Worm (Caenorhabditis elegans) whole organism, L3 larva: ENCODE results near the gene C25H3.7.
"Not testable (repeated sequence)": the region's sequence is repeated elsewhere in the genome, so short reads cannot be mapped to it uniquely, and the experiment has no call there.

Source experiments
- R02D3.7 ChIP-seq: fragments of 150-350 bp; optimal IDR thresholded peaks from 2 replicates; lab custom pipeline; 2014; ENCODE audit warnings: missing biosample characterization, missing genetic modification characterization
- aly-2 ChIP-seq: fragments of 150-350 bp; optimal IDR thresholded peaks from 2 replicates; lab custom pipeline; 2014; ENCODE audit warnings: missing biosample characterization, missing genetic modification characterization
- ceh-16 ChIP-seq: sonication (generic microtip); optimal IDR thresholded peaks from 2 replicates; lab custom pipeline; 2017; ENCODE audit warnings: missing biosample characterization, missing genetic modification characterization
- ceh-28 ChIP-seq: fragments of 150-350 bp; optimal IDR thresholded peaks from 2 replicates; lab custom pipeline; 2014; ENCODE audit warnings: missing biosample characterization, missing genetic modification reagents, missing genetic modification characterization
- ceh-82 ChIP-seq: fragments of 150-350 bp; optimal IDR thresholded peaks from 2 replicates; lab custom pipeline; 2014; ENCODE audit warnings: missing biosample characterization, missing genetic modification characterization
- ceh-9 ChIP-seq: sonication (generic microtip); optimal IDR thresholded peaks from 2 replicates; lab custom pipeline; 2018; ENCODE audit warnings: missing biosample characterization, missing genetic modification characterization
- egl-27 ChIP-seq: sonication (generic microtip); optimal IDR thresholded peaks from 4 replicates; lab custom pipeline; 2017; ENCODE audit warnings: missing biosample characterization, missing genetic modification reagents, missing genetic modification characterization
- elt-2 ChIP-seq: sonication (generic microtip); optimal IDR thresholded peaks from 2 replicates; lab custom pipeline; 2016; ENCODE audit warnings: missing genetic modification reagents, mild to moderate bottlenecking, missing genetic modification characterization, missing compliant biosample characterization
- elt-3 ChIP-seq, 3 experiments: fragments of 150-350 bp in 1 of 3; sonication (generic microtip) in 2 of 3; optimal IDR thresholded peaks; 2 replicates in 2 of 3; 4 replicates in 1 of 3; lab custom pipeline; 2014 to 2017; ENCODE audit warnings: missing biosample characterization in 3 of 3, missing genetic modification characterization in 3 of 3
- fkh-2 ChIP-seq: fragments of 150-350 bp; optimal IDR thresholded peaks from 2 replicates; lab custom pipeline; 2014; ENCODE audit warnings: missing biosample characterization, missing genetic modification reagents, missing genetic modification characterization
- hmg-11 ChIP-seq: sonication (generic microtip); optimal IDR thresholded peaks from 2 replicates; lab custom pipeline; 2016; ENCODE audit warnings: missing genetic modification characterization, missing compliant biosample characterization
- mdl-1 ChIP-seq: fragments of 150-350 bp; optimal IDR thresholded peaks from 2 replicates; lab custom pipeline; 2014; ENCODE audit warnings: missing biosample characterization, missing genetic modification characterization
- nfya-1 ChIP-seq: sonication (generic microtip); optimal IDR thresholded peaks from 2 replicates; lab custom pipeline; 2017; ENCODE audit warnings: missing genetic modification characterization, mild to moderate bottlenecking, missing compliant biosample characterization, antibody characterized with exemption, moderate library complexity; ENCODE audit not compliant: insufficient read depth
- nhr-11 ChIP-seq: fragments of 150-350 bp; optimal IDR thresholded peaks from 2 replicates; lab custom pipeline; 2014; ENCODE audit warnings: missing biosample characterization, missing genetic modification characterization
- nhr-12 ChIP-seq: fragments of 150-350 bp; optimal IDR thresholded peaks from 2 replicates; lab custom pipeline; 2014; ENCODE audit warnings: missing biosample characterization, missing genetic modification characterization
- nhr-23 ChIP-seq: fragments of 150-350 bp; optimal IDR thresholded peaks from 2 replicates; lab custom pipeline; 2014; ENCODE audit warnings: missing biosample characterization, missing genetic modification reagents, missing genetic modification characterization
- nhr-43 ChIP-seq: sonication (generic microtip); optimal IDR thresholded peaks from 2 replicates; lab custom pipeline; 2016; ENCODE audit warnings: mild to moderate bottlenecking, missing genetic modification characterization, missing compliant biosample characterization; ENCODE audit not compliant: poor library complexity, severe bottlenecking
- nhr-76 ChIP-seq: fragments of 150-350 bp; sonication (generic microtip); optimal IDR thresholded peaks from 5 replicates; lab custom pipeline; 2014; ENCODE audit warnings: missing biosample characterization, missing genetic modification characterization
- pha-4 ChIP-seq: fragments of 150-350 bp; optimal IDR thresholded peaks from 2 replicates; lab custom pipeline; 2014; ENCODE audit warnings: missing biosample characterization, missing genetic modification reagents, missing genetic modification characterization
- pqm-1 ChIP-seq: fragments of 150-350 bp; optimal IDR thresholded peaks from 2 replicates; lab custom pipeline; 2017; ENCODE audit warnings: missing biosample characterization, missing genetic modification characterization, inconsistent platforms
- sea-2 ChIP-seq: fragments of 150-350 bp; sonication (generic microtip); optimal IDR thresholded peaks from 4 replicates; lab custom pipeline; 2014; ENCODE audit warnings: missing biosample characterization, missing genetic modification reagents, missing genetic modification characterization
- snpc-4 ChIP-seq: fragments of 150-350 bp; optimal IDR thresholded peaks from 2 replicates; lab custom pipeline; 2014; ENCODE audit warnings: missing biosample characterization, missing genetic modification characterization
- zag-1 ChIP-seq: fragments of 150-350 bp; optimal IDR thresholded peaks from 2 replicates; lab custom pipeline; 2014; ENCODE audit warnings: missing biosample characterization, missing genetic modification characterization
- ztf-11 ChIP-seq: fragments of 150-350 bp; optimal IDR thresholded peaks from 2 replicates; lab custom pipeline; 2014; ENCODE audit warnings: missing biosample characterization, missing genetic modification characterization
- ztf-4 ChIP-seq: fragments of 150-350 bp; optimal IDR thresholded peaks from 2 replicates; lab custom pipeline; 2014; ENCODE audit warnings: missing biosample characterization, missing genetic modification characterization

Gene C25H3.7

DNA sequence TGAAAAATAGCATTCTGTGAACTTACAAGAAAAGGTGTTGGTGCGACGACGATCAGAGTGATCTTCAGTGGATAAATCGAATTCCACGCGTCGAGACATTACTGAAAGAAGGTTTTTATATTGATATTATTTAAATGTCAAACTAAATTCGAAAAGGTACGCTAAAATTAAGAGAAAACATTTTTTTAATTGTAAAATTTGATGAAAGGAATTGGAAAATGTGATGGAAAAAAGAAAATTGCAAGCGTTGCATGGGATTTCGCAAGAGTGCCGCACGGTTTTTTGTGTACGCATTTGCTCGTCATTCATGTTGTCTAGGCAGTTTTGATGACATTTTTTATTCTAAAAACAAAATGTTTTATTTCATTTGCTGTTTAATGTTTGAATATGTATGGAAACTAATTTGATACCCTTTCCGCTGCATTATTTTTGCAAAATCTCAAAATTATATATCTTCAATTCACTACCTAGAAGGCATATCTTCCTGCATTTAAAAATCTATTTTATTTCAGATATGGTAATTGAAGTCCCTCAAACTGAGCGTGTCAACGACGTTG lies 46.3 kb downstream of the C25H3.7 start, which contains the start of the genes eif-3.L and npl-4.2:
Gene eif-3.L (minus strand): TSS at position 101 of the 557 bp plus-strand sequence.
Gene npl-4.2 (plus strand): TSS at position 507 of the 557 bp plus-strand sequence.
- not testable (repeated sequence) for TF ChIP-seq nhr-11, egl-27, zag-1 (tag; lab: Kevin White, UChicago)

DNA sequence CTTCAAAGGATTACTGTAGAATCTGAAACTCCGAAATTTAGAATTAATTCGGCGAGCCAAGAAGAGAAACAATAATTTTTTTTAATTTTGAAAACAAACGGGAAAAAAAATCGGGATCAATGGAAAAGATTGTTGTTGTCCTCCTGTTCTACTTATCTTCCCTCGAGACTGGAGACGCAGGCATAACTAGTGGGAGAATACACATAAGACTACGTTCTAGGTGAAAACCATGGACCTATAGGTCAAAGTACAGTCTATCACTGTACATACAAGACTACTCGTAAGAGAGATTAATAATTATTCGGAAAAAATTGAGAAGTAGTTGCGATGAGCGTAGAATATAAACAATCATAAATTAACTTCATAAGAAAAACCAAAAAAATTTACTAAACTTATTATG lies 49.4 kb downstream of the C25H3.7 start, which contains the start of gene dhs-6:
Gene dhs-6 (minus strand): TSS at position 22 of the 400 bp plus-strand sequence.
- TF ChIP-seq nfya-1 (tag; lab: Kevin White, UChicago) (peak; percentile 9), elt-3 (tag; optimal IDR thresholded peaks at IDR 0.05; lab: Kevin White, UChicago) (no peak), ceh-82 (tag; lab: Kevin White, UChicago) (no peak), ceh-28 (tag; lab: Kevin White, UChicago) (peak; percentile 8), egl-27 (tag; lab: Kevin White, UChicago) (no peak), elt-2 (tag; lab: Kevin White, UChicago) (peak; percentile 71), R02D3.7 (tag; lab: Kevin White, UChicago) (no peak), aly-2 (tag; lab: Kevin White, UChicago) (no peak), ceh-9 (tag; lab: Kevin White, UChicago) (no peak), ztf-4 (tag; lab: Kevin White, UChicago) (no peak), nhr-43 (tag; lab: Kevin White, UChicago) (peak; percentile 15), nhr-12 (tag; lab: Kevin White, UChicago) (no peak), snpc-4 (tag; lab: Kevin White, UChicago) (no peak), ceh-16 (tag; lab: Kevin White, UChicago) (no peak), sea-2 (GFP tag; lab: Kevin White, UChicago) (no peak), fkh-2 (tag; lab: Kevin White, UChicago) (no peak), nhr-23 (tag; lab: Kevin White, UChicago) (peak; percentile 48), mdl-1 (tag; lab: Kevin White, UChicago) (no peak), nhr-76 (tag; lab: Kevin White, UChicago) (no peak), pqm-1 (tag; lab: Kevin White, UChicago) (no peak), ztf-11 (tag; lab: Kevin White, UChicago) (no peak), zag-1 (tag; lab: Kevin White, UChicago) (no peak), hmg-11 (tag; lab: Kevin White, UChicago) (no peak), pha-4 (no peak)
